Fruit fly (Drosophila melanogaster): ENCODE measurements around the gene Edem1.

The Edem1 gene

dm6 chrX:1865673-1866072 is 43.0 kb downstream of the Edem1 start, which contains the start of the genes Gcna and MED18 (continued):
- TF ChIP-seq yki (optimal IDR thresholded peaks at IDR 0.05) (no peak), slp2 (GFP tag; optimal IDR thresholded peaks at IDR 0.05) (no peak), Opbp (GFP tag; IDR thresholded peaks at IDR 0.05; ENCODE audit: partially characterized antibody) (no peak), disco-r (GFP tag; optimal IDR thresholded peaks at IDR 0.05) (no peak), Ravus (GFP tag; IDR thresholded peaks at IDR 0.05) (no peak), lola (GFP tag; optimal IDR thresholded peaks at IDR 0.05) (no peak), bowl (GFP tag; IDR thresholded peaks at IDR 0.05) (no peak), pan (optimal IDR thresholded peaks at IDR 0.05) (no peak), pan (GFP tag; optimal IDR thresholded peaks at IDR 0.05 in 1 of 2, IDR thresholded peaks at IDR 0.05 in 1 of 2) (no peak), CG1529 (GFP tag; optimal IDR thresholded peaks at IDR 0.05) (no peak), CG6791 (GFP tag; IDR thresholded peaks at IDR 0.05; ENCODE audit: partially characterized antibody) (peak; percentile 46; the same call in 1 of the 3 replicates), D19B (GFP tag; optimal IDR thresholded peaks at IDR 0.05) (no peak), CG10321 (GFP tag; IDR thresholded peaks at IDR 0.05) (no peak), Sry-β (GFP tag; optimal IDR thresholded peaks at IDR 0.05) (peak; percentile 90), CkIIα-i1 (GFP tag; IDR thresholded peaks at IDR 0.05) (no peak), vnd (GFP tag; IDR thresholded peaks at IDR 0.05; ENCODE audit: partially characterized antibody) (no peak), CrebB (tag; optimal IDR thresholded peaks at IDR 0.05) (no peak), CG17912 (GFP tag; optimal IDR thresholded peaks at IDR 0.05) (no peak), zf30C (GFP tag; optimal IDR thresholded peaks at IDR 0.05) (no peak), wek (GFP tag; optimal IDR thresholded peaks at IDR 0.05) (no peak), gt (GFP tag; IDR thresholded peaks at IDR 0.05) (no peak), CHES-1-like (GFP tag; optimal IDR thresholded peaks at IDR 0.05) (no peak), ato (GFP tag; IDR thresholded peaks at IDR 0.05; ENCODE audit: partially characterized antibody) (no peak), ci (GFP tag; IDR thresholded peaks at IDR 0.05) (no peak), ham (GFP tag; IDR thresholded peaks at IDR 0.05) (no peak), gfzf (GFP tag; optimal IDR thresholded peaks at IDR 0.05) (peak; percentile 3), CG1832 (GFP tag; optimal IDR thresholded peaks at IDR 0.05) (no peak), dati (GFP tag; IDR thresholded peaks at IDR 0.05) (no peak), CG4707 (GFP tag; optimal IDR thresholded peaks at IDR 0.05) (no peak), CG9817 (tag; optimal IDR thresholded peaks at IDR 0.05) (no peak), CG12155 (GFP tag; optimal IDR thresholded peaks at IDR 0.05) (no peak), sc (optimal IDR thresholded peaks at IDR 0.05) (no peak), sc (GFP tag; optimal IDR thresholded peaks at IDR 0.05) (no peak), CG17186 (GFP tag; optimal IDR thresholded peaks at IDR 0.05) (no peak), ems (GFP tag; optimal IDR thresholded peaks at IDR 0.05) (no peak), CG9932 (GFP tag; IDR thresholded peaks at IDR 0.05) (no peak), E2f2 (GFP tag; IDR thresholded peaks at IDR 0.05) (peak; percentile 78), Ets65A (GFP tag) (no peak), CG4854 (GFP tag; optimal IDR thresholded peaks at IDR 0.05) (no peak), tup (GFP tag; optimal IDR thresholded peaks at IDR 0.05) (no peak), usp (GFP tag; optimal IDR thresholded peaks at IDR 0.05) (no peak), D (optimal IDR thresholded peaks at IDR 0.05) (no peak), D (GFP tag; optimal IDR thresholded peaks at IDR 0.05) (no peak), Myb (GFP tag; optimal IDR thresholded peaks at IDR 0.05) (no peak), CG8290 (GFP tag; optimal IDR thresholded peaks at IDR 0.05) (no peak), CG8290 (tag; optimal IDR thresholded peaks at IDR 0.05) (no peak), mld (GFP tag; IDR thresholded peaks at IDR 0.05; ENCODE audit: partially characterized antibody) (no peak), pzg (GFP tag; optimal IDR thresholded peaks at IDR 0.05) (peak; percentile 41), unc-4 (GFP tag; IDR thresholded peaks at IDR 0.05; ENCODE audit: partially characterized antibody) (peak; percentile 50; the same call in 1 of the 2 replicates), Sin3A (optimal IDR thresholded peaks at IDR 0.05) (no peak), wdn (GFP tag; IDR thresholded peaks at IDR 0.05) (no peak), Dp (GFP tag; optimal IDR thresholded peaks at IDR 0.05) (peak; percentile 71), CG8359 (GFP tag; optimal IDR thresholded peaks at IDR 0.05; ENCODE audit: borderline replicate concordance) (no peak)
